Worm (Caenorhabditis elegans) whole organism, L2 larva: ENCODE measurements around the gene pnk-4.

Source experiments
- alr-1 ChIP-seq: fragments of 150-350 bp; optimal IDR thresholded peaks from 2 replicates; lab custom pipeline; 2014; ENCODE audit warnings: missing biosample characterization, missing genetic modification characterization
- aly-2 ChIP-seq: fragments of 150-350 bp; optimal IDR thresholded peaks from 2 replicates; lab custom pipeline; 2014; ENCODE audit warnings: missing biosample characterization, missing genetic modification characterization
- lin-13 ChIP-seq: fragments of 150-350 bp; optimal IDR thresholded peaks from 2 replicates; lab custom pipeline; 2014; ENCODE audit warnings: missing biosample characterization, missing genetic modification reagents, missing genetic modification characterization
- lin-39 ChIP-seq: fragments of 150-350 bp; optimal IDR thresholded peaks from 2 replicates; lab custom pipeline; 2014; ENCODE audit warnings: missing biosample characterization, missing genetic modification reagents, missing genetic modification characterization
- lsy-2 ChIP-seq, 2 experiments: fragments of 150-350 bp in 1 of 2; sonication (generic microtip) in 1 of 2; optimal IDR thresholded peaks; 2 replicates each; lab custom pipeline; 2014 to 2017; ENCODE audit warnings: missing biosample characterization in 2 of 2, missing genetic modification characterization in 2 of 2
- mbf-1 ChIP-seq: sonication (generic microtip); optimal IDR thresholded peaks from 2 replicates; lab custom pipeline; 2017; ENCODE audit warnings: missing biosample characterization, missing genetic modification characterization
- mdl-1 ChIP-seq, 2 experiments: fragments of 150-350 bp in 1 of 2; sonication (generic microtip) in 1 of 2; optimal IDR thresholded peaks; 2 replicates each; lab custom pipeline; 2017; ENCODE audit warnings: missing biosample characterization in 2 of 2, missing genetic modification characterization in 2 of 2
- nhr-129 ChIP-seq: fragments of 150-350 bp; optimal IDR thresholded peaks from 2 replicates; lab custom pipeline; 2014; ENCODE audit warnings: missing biosample characterization, missing genetic modification characterization
- nhr-25 ChIP-seq: fragments of 150-350 bp; sonication (generic microtip); optimal IDR thresholded peaks from 3 replicates; lab custom pipeline; 2014; ENCODE audit warnings: missing biosample characterization, missing genetic modification characterization
- unc-55 ChIP-seq: fragments of 150-350 bp; sonication (generic microtip); optimal IDR thresholded peaks from 3 replicates; lab custom pipeline; 2014; ENCODE audit warnings: missing biosample characterization, missing genetic modification reagents, missing genetic modification characterization

- TF ChIP-seq aly-2 (tag; lab: Kevin White, UChicago): no peak
- TF ChIP-seq lsy-2 (tag; optimal IDR thresholded peaks at IDR 0.05; lab: Kevin White, UChicago): no peak
- TF ChIP-seq unc-55 (GFP tag; lab: Kevin White, UChicago): no peak
- no peak for TF ChIP-seq mbf-1 (tag; lab: Kevin White, UChicago)
- no peak for TF ChIP-seq mdl-1 (tag; optimal IDR thresholded peaks at IDR 0.05; lab: Kevin White, UChicago)
- no peak for TF ChIP-seq nhr-129 (tag; lab: Kevin White, UChicago)
- no peak for TF ChIP-seq lin-39 (tag; lab: Kevin White, UChicago)
- no peak for TF ChIP-seq lin-13
- TF ChIP-seq nhr-25 (tag; lab: Kevin White, UChicago): no peak
- no peak for TF ChIP-seq alr-1 (tag; lab: Kevin White, UChicago)
Observed at ce11 chrX:5084080-5084479, 3.6 kb upstream of the pnk-4 start.
